Fruit fly (Drosophila melanogaster) whole organism, embryonic: ENCODE measurements around the gene Sr-CIII.

Experiments
- Adf1 ChIP-seq: fragments of 200-800 bp; sonication (Bioruptor generic); IDR thresholded peaks from 2 replicates; pipeline ENCODE4 v1.3.6; 2022; ENCODE audit warnings: missing biosample characterization, missing genetic modification characterization
- CG10543 ChIP-seq: fragments of 200-800 bp; sonication (Bioruptor generic); optimal IDR thresholded peaks from 3 replicates; lab custom pipeline; 2017; ENCODE audit warnings: missing biosample characterization, mild to moderate bottlenecking, missing genetic modification characterization, moderate library complexity
- CG11398 ChIP-seq: fragments of 200-800 bp; sonication (Bioruptor generic); optimal IDR thresholded peaks from 2 replicates; lab custom pipeline; 2016; ENCODE audit warnings: missing biosample characterization, missing genetic modification characterization
- CG12659 ChIP-seq: fragments of 200-800 bp; sonication (Bioruptor generic); optimal IDR thresholded peaks from 3 replicates; lab custom pipeline; 2017; ENCODE audit warnings: mild to moderate bottlenecking, missing biosample characterization, missing genetic modification reagents, missing genetic modification characterization
- CG13123 ChIP-seq: fragments of 200-800 bp; sonication (Bioruptor generic); optimal IDR thresholded peaks from 2 replicates; lab custom pipeline; 2016; ENCODE audit warnings: missing biosample characterization, missing genetic modification characterization
- CG16863 ChIP-seq: fragments of 200-800 bp; sonication (Bioruptor generic); optimal IDR thresholded peaks from 3 replicates; lab custom pipeline; 2016; ENCODE audit warnings: missing biosample characterization, missing genetic modification characterization
- CG18599 ChIP-seq: fragments of 200-800 bp; sonication (Bioruptor generic); optimal IDR thresholded peaks from 3 replicates; lab custom pipeline; 2017; ENCODE audit warnings: missing biosample characterization, missing genetic modification characterization, mild to moderate bottlenecking, moderate library complexity, missing genetic modification reagents
- CG2199 ChIP-seq: fragments of 200-800 bp; sonication (Bioruptor generic); IDR thresholded peaks from 3 replicates; pipeline ENCODE4 v1.3.6; 2022; ENCODE audit warnings: missing biosample characterization, missing genetic modification characterization
- CG2875 ChIP-seq: fragments of 200-800 bp; sonication (Bioruptor generic); optimal IDR thresholded peaks from 2 replicates; lab custom pipeline; 2017; ENCODE audit warnings: missing biosample characterization, mild to moderate bottlenecking, missing genetic modification characterization, missing genetic modification reagents
- CG31224 ChIP-seq: fragments of 200-800 bp; sonication (Bioruptor generic); IDR thresholded peaks from 2 replicates; pipeline ENCODE4 v1.3.6; 2022; ENCODE audit warnings: missing biosample characterization, missing genetic modification characterization
- CG3726 ChIP-seq: fragments of 200-800 bp; sonication (Bioruptor generic); IDR thresholded peaks from 3 replicates; pipeline ENCODE4, ENCODE4 v1.3.6; 2022; ENCODE audit warnings: missing biosample characterization, missing genetic modification characterization
- CG4282 ChIP-seq: fragments of 200-800 bp; sonication (Bioruptor generic); optimal IDR thresholded peaks from 2 replicates; lab custom pipeline; 2016; ENCODE audit warnings: missing biosample characterization, missing genetic modification characterization
- CG4360 ChIP-seq: fragments of 200-800 bp; sonication (Bioruptor generic); IDR thresholded peaks from 2 replicates; pipeline ENCODE4 v1.3.6; 2022; ENCODE audit warnings: missing biosample characterization, missing genetic modification characterization
- CG4820 ChIP-seq: fragments of 200-800 bp; sonication (Bioruptor generic); optimal IDR thresholded peaks from 3 replicates; lab custom pipeline; 2016; ENCODE audit warnings: missing biosample characterization, missing genetic modification characterization
- CG7839 ChIP-seq: fragments of 200-800 bp; sonication (Bioruptor generic); optimal IDR thresholded peaks from 3 replicates; lab custom pipeline; 2018; ENCODE audit warnings: missing biosample characterization, mild to moderate bottlenecking, missing genetic modification characterization, moderate library complexity
- CG7987 ChIP-seq: fragments of 200-800 bp; sonication (Bioruptor generic); optimal IDR thresholded peaks from 2 replicates; lab custom pipeline; 2018; ENCODE audit warnings: missing biosample characterization, mild to moderate bottlenecking, missing genetic modification characterization, moderate library complexity
- CG9932 ChIP-seq: fragments of 200-800 bp; sonication (Bioruptor generic); IDR thresholded peaks from 2 replicates; pipeline ENCODE4 v1.3.6; 2022; ENCODE audit warnings: missing biosample characterization, missing genetic modification characterization
- Chrac-16 ChIP-seq: fragments of 200-800 bp; sonication (Bioruptor generic); optimal IDR thresholded peaks from 3 replicates; lab custom pipeline; 2016; ENCODE audit warnings: missing biosample characterization, missing genetic modification characterization
- Dfd ChIP-seq, 2 experiments: fragments of >200 bp; optimal IDR thresholded peaks; 2 replicates each; lab custom pipeline; 2017; ENCODE audit warnings: missing biosample characterization in 2 of 2, missing genetic modification characterization in 2 of 2
- Dip3 ChIP-seq: fragments of 200-800 bp; sonication (Bioruptor generic); optimal IDR thresholded peaks from 3 replicates; lab custom pipeline; 2016; ENCODE audit warnings: missing biosample characterization, missing genetic modification characterization
- E2f2 ChIP-seq: fragments of 200-800 bp; sonication (Bioruptor generic); IDR thresholded peaks from 2 replicates; pipeline ENCODE4 v1.3.6; 2022; ENCODE audit warnings: missing biosample characterization, missing genetic modification characterization
- Gug ChIP-seq: fragments of 200-800 bp; sonication (Bioruptor generic); IDR thresholded peaks from 4 replicates; pipeline ENCODE4 v1.3.6; 2022; ENCODE audit warnings: missing biosample characterization, missing genetic modification characterization
- Hr39 ChIP-seq: fragments of >200 bp; optimal IDR thresholded peaks from 2 replicates; lab custom pipeline; 2017
- Hr51 ChIP-seq, 2 experiments: fragments of 200-800 bp; sonication (Bioruptor generic); optimal IDR thresholded peaks; 2 replicates in 1 of 2; 3 replicates in 1 of 2; lab custom pipeline; 2016 to 2018; ENCODE audit warnings: missing biosample characterization in 2 of 2, missing genetic modification characterization in 2 of 2, mild to moderate bottlenecking in 1 of 2, moderate library complexity in 1 of 2
- Hr78 ChIP-seq, 2 experiments: fragments of 200-800 bp in 1 of 2; fragments of >200 bp in 1 of 2; sonication (Bioruptor generic) in 1 of 2; optimal IDR thresholded peaks; 2 replicates each; lab custom pipeline; 2017 to 2019; ENCODE audit warnings: missing biosample characterization in 2 of 2, missing genetic modification characterization in 2 of 2, mild to moderate bottlenecking in 1 of 2, moderate library complexity in 1 of 2
- Mrtf ChIP-seq: fragments of 200-800 bp; sonication (Bioruptor generic); IDR thresholded peaks from 3 replicates; pipeline ENCODE4 v1.3.6; 2022; ENCODE audit warnings: missing biosample characterization, missing genetic modification characterization
- NFAT ChIP-seq: fragments of 200-800 bp; sonication (Bioruptor generic); IDR thresholded peaks from 2 replicates; pipeline ENCODE4 v1.3.6; 2022; ENCODE audit warnings: missing biosample characterization, missing genetic modification characterization
- PHDP ChIP-seq: fragments of 200-800 bp; sonication (Bioruptor generic); optimal IDR thresholded peaks from 3 replicates; lab custom pipeline; 2018; ENCODE audit warnings: missing biosample characterization, mild to moderate bottlenecking, missing genetic modification characterization, moderate library complexity
- dan ChIP-seq: fragments of 200-800 bp; sonication (Bioruptor generic); IDR thresholded peaks from 2 replicates; pipeline ENCODE4 v1.3.6; 2022; ENCODE audit warnings: missing biosample characterization, missing genetic modification characterization
- dysf ChIP-seq: fragments of 200-800 bp; sonication (Bioruptor generic); IDR thresholded peaks from 3 replicates; pipeline ENCODE4 v1.3.6; 2022; ENCODE audit warnings: missing biosample characterization, missing genetic modification characterization
- eyg ChIP-seq: fragments of 200-800 bp; sonication (Bioruptor generic); optimal IDR thresholded peaks from 3 replicates; lab custom pipeline; 2016; ENCODE audit warnings: missing biosample characterization, missing genetic modification characterization
- fd102C ChIP-seq: fragments of 200-800 bp; sonication (Bioruptor generic); optimal IDR thresholded peaks from 2 replicates; lab custom pipeline; 2018; ENCODE audit warnings: missing biosample characterization, mild to moderate bottlenecking, missing genetic modification characterization, moderate library complexity
- fd96Cb ChIP-seq: fragments of 200-800 bp; sonication (Bioruptor generic); optimal IDR thresholded peaks from 2 replicates; lab custom pipeline; 2018; ENCODE audit warnings: missing biosample characterization, mild to moderate bottlenecking, missing genetic modification characterization, moderate library complexity
- gem ChIP-seq: fragments of 200-800 bp; sonication (Bioruptor generic); optimal IDR thresholded peaks from 2 replicates; lab custom pipeline; 2019; ENCODE audit warnings: missing biosample characterization, mild to moderate bottlenecking, missing genetic modification characterization, moderate library complexity
- gt ChIP-seq: fragments of 200-800 bp; sonication (Bioruptor generic); IDR thresholded peaks from 2 replicates; pipeline ENCODE4 v1.3.6; 2022; ENCODE audit warnings: missing biosample characterization, missing genetic modification characterization
- insv ChIP-seq, 2 experiments: fragments of 200-800 bp; sonication (Bioruptor generic); optimal IDR thresholded peaks; 3 replicates each; lab custom pipeline; 2016 to 2018; ENCODE audit warnings: missing biosample characterization in 2 of 2, missing genetic modification characterization in 2 of 2
- inv ChIP-seq: fragments of 200-800 bp; sonication (Bioruptor generic); IDR thresholded peaks from 2 replicates; pipeline ENCODE4 v1.3.6; 2022; ENCODE audit warnings: missing biosample characterization, missing genetic modification characterization; ENCODE audit not compliant: partially characterized antibody
- lov ChIP-seq, 2 experiments: fragments of 200-800 bp in 1 of 2; fragments of >200 bp in 1 of 2; sonication (Bioruptor generic) in 1 of 2; IDR thresholded peaks in 1 of 2; optimal IDR thresholded peaks in 1 of 2; 2 replicates in 1 of 2; 3 replicates in 1 of 2; pipeline versions ENCODE4 v1.3.6 to Lab custom; 2017 to 2022; ENCODE audit warnings: missing biosample characterization in 1 of 2, missing genetic modification characterization in 1 of 2
- nau ChIP-seq: fragments of 200-800 bp; sonication (Bioruptor generic); optimal IDR thresholded peaks from 3 replicates; lab custom pipeline; 2017; ENCODE audit warnings: missing biosample characterization, mild to moderate bottlenecking, missing genetic modification characterization, missing genetic modification reagents
- nerfin-1 ChIP-seq: fragments of 200-800 bp; sonication (Bioruptor generic); optimal IDR thresholded peaks from 3 replicates; lab custom pipeline; 2019; ENCODE audit warnings: missing biosample characterization, mild to moderate bottlenecking, missing genetic modification characterization, moderate library complexity
- p53 ChIP-seq: fragments of 200-800 bp; sonication (Bioruptor generic); optimal IDR thresholded peaks from 2 replicates; lab custom pipeline; 2016; ENCODE audit warnings: missing biosample characterization, missing genetic modification characterization
- peb ChIP-seq: fragments of 200-800 bp; sonication (Bioruptor generic); IDR thresholded peaks from 2 replicates; pipeline ENCODE4 v1.3.6; 2022; ENCODE audit warnings: missing biosample characterization, missing genetic modification characterization
- psq ChIP-seq: fragments of 200-800 bp; sonication (Bioruptor generic); optimal IDR thresholded peaks from 2 replicates; lab custom pipeline; 2017; ENCODE audit warnings: missing biosample characterization, missing genetic modification characterization
- ro ChIP-seq: fragments of 200-800 bp; sonication (Bioruptor generic); IDR thresholded peaks from 2 replicates; pipeline ENCODE4 v1.3.6; 2022; ENCODE audit warnings: missing biosample characterization, missing genetic modification characterization
- seq ChIP-seq: fragments of 200-800 bp; sonication (Bioruptor generic); IDR thresholded peaks from 2 replicates; pipeline ENCODE4 v1.3.6; 2022; ENCODE audit warnings: missing biosample characterization, missing genetic modification characterization
- sisA ChIP-seq: fragments of 200-800 bp; sonication (Bioruptor generic); IDR thresholded peaks from 2 replicates; pipeline ENCODE4 v1.3.6; 2022; ENCODE audit warnings: missing biosample characterization, missing genetic modification characterization
- slou ChIP-seq: fragments of 200-800 bp; sonication (Bioruptor generic); optimal IDR thresholded peaks from 3 replicates; lab custom pipeline; 2016; ENCODE audit warnings: missing biosample characterization, missing genetic modification characterization
- wor ChIP-seq: fragments of 200-800 bp; sonication (Bioruptor generic); IDR thresholded peaks from 2 replicates; pipeline ENCODE4 v1.3.6; 2022; ENCODE audit warnings: missing biosample characterization, missing genetic modification characterization
- zfh1 ChIP-seq: fragments of 200-800 bp; sonication (Bioruptor generic); IDR thresholded peaks from 3 replicates; pipeline ENCODE4 v1.3.6; 2022; ENCODE audit warnings: missing biosample characterization, missing genetic modification characterization

Sr-CIII gene

dm6 chr2L:4124629-4125350, 4.6 kb downstream of the Sr-CIII start (continued):
- no peak for TF ChIP-seq CG9932 (GFP tag; lab: Robert Waterston, UW)
- peak; percentile 46; the same call in 2 of the 3 replicates for TF ChIP-seq dysf (GFP tag; lab: Robert Waterston, UW)
- TF ChIP-seq zfh1 (GFP tag; lab: Robert Waterston, UW) = peak; percentile 66; the same call in 2 of the 3 replicates
- no peak for TF ChIP-seq Dip3
- TF ChIP-seq CG2199 (GFP tag; lab: Robert Waterston, UW) = no peak
- TF ChIP-seq CG18599 (GFP tag; lab: Kevin White, UChicago) = peak; percentile 77
- TF ChIP-seq dan (GFP tag; lab: Robert Waterston, UW) = no peak
- no peak for TF ChIP-seq CG16863 (GFP tag; lab: Kevin White, UChicago)
- TF ChIP-seq CG10543 (GFP tag; lab: Kevin White, UChicago) = no peak
- peak; percentile 46 for TF ChIP-seq slou (GFP tag; lab: Kevin White, UChicago)
- TF ChIP-seq fd102C (GFP tag; lab: Kevin White, UChicago) = no peak
- TF ChIP-seq sisA (GFP tag; lab: Robert Waterston, UW) = peak; percentile 41
- TF ChIP-seq CG4282 = no peak
- TF ChIP-seq Chrac-16 (GFP tag; lab: Kevin White, UChicago) = peak; percentile 40
- TF ChIP-seq lov (optimal IDR thresholded peaks at IDR 0.05; lab: Kevin White, UChicago) = no peak
- 0 out of 3 replicates have a peak, but pooled peaks have one; percentile 24 for TF ChIP-seq lov (GFP tag; IDR thresholded peaks at IDR 0.05; lab: Robert Waterston, UW)
- TF ChIP-seq seq = peak; percentile 49; the same call in 1 of the 2 replicates
- TF ChIP-seq CG31224 (GFP tag; lab: Robert Waterston, UW) = no peak
- no peak for TF ChIP-seq CG11398 (GFP tag; lab: Kevin White, UChicago)
- TF ChIP-seq gt (GFP tag; lab: Robert Waterston, UW) = no peak
- no peak for TF ChIP-seq eyg (GFP tag; lab: Kevin White, UChicago)
- no peak for TF ChIP-seq psq (GFP tag; lab: Kevin White, UChicago)
- peak; percentile 50; the same call in 1 of the 3 replicates for TF ChIP-seq CG3726 (GFP tag; lab: Robert Waterston, UW)
- peak; percentile 64 for TF ChIP-seq nerfin-1 (tag; lab: Kevin White, UChicago)
- TF ChIP-seq Hr78 (GFP tag; optimal IDR thresholded peaks at IDR 0.05; lab: Kevin White, UChicago) = no peak
- TF ChIP-seq CG7987 (GFP tag; lab: Kevin White, UChicago) = no peak
- TF ChIP-seq ro (GFP tag; lab: Robert Waterston, UW) = 0 out of 2 replicates have a peak, but pooled peaks have one; percentile 18
- no peak for TF ChIP-seq Gug
- TF ChIP-seq wor (GFP tag; lab: Robert Waterston, UW) = 0 out of 2 replicates have a peak, but pooled peaks have one; percentile 16
- peak; percentile 74 for TF ChIP-seq CG7839 (tag; lab: Kevin White, UChicago)
- TF ChIP-seq inv (GFP tag; lab: Robert Waterston, UW) = no peak
- TF ChIP-seq CG2875 = peak; percentile 57
- TF ChIP-seq Dfd (GFP tag; optimal IDR thresholded peaks at IDR 0.05; lab: Kevin White, UChicago) = no peak
- TF ChIP-seq peb (GFP tag; lab: Robert Waterston, UW) = no peak
- TF ChIP-seq CG4360 = peak; percentile 46
- TF ChIP-seq Adf1 = no peak
- no peak for TF ChIP-seq nau
- peak in 1 of 2 experiments; percentile 70 for TF ChIP-seq Hr51 (GFP tag; optimal IDR thresholded peaks at IDR 0.05; lab: Kevin White, UChicago)
- peak; percentile 49 for TF ChIP-seq CG4820
- peak; percentile 77 for TF ChIP-seq fd96Cb
- TF ChIP-seq PHDP (tag; lab: Kevin White, UChicago) = peak; percentile 64
- peak; percentile 26 for TF ChIP-seq CG12659
- TF ChIP-seq p53 = no peak
- TF ChIP-seq Mrtf (GFP tag; lab: Robert Waterston, UW) = peak; percentile 25; the same call in 1 of the 3 replicates
- no peak for TF ChIP-seq CG13123 (GFP tag; lab: Kevin White, UChicago)
- peak; percentile 19; the same call in 1 of the 2 replicates for TF ChIP-seq E2f2 (GFP tag; lab: Robert Waterston, UW)
- TF ChIP-seq insv (GFP tag; optimal IDR thresholded peaks at IDR 0.05; lab: Kevin White, UChicago) = no peak
- peak; percentile 87 for TF ChIP-seq gem (tag; lab: Kevin White, UChicago)
- no peak for TF ChIP-seq Hr39 (lab: Kevin White, UChicago)
- no peak for TF ChIP-seq NFAT (GFP tag; lab: Robert Waterston, UW)
